Worm (Caenorhabditis elegans) whole organism, L1 larva: ENCODE results near the gene K10D11.5.

ENCODE experiments used
- nhr-11 ChIP-seq: fragments of 150-350 bp; optimal IDR thresholded peaks from 2 replicates; lab custom pipeline; 2014; ENCODE audit warnings: missing biosample characterization, missing genetic modification characterization
- rnt-1 ChIP-seq: sonication (generic microtip); optimal IDR thresholded peaks from 2 replicates; lab custom pipeline; 2016; ENCODE audit warnings: mild to moderate bottlenecking, missing genetic modification characterization, moderate library complexity, missing compliant biosample characterization
- unc-130 ChIP-seq: fragments of 150-350 bp; optimal IDR thresholded peaks from 2 replicates; lab custom pipeline; 2017; ENCODE audit warnings: missing biosample characterization, missing genetic modification characterization, inconsistent platforms
- unc-62 ChIP-seq: fragments of 150-350 bp; optimal IDR thresholded peaks from 2 replicates; lab custom pipeline; 2014; ENCODE audit warnings: missing biosample characterization, missing genetic modification reagents, missing genetic modification characterization

DNA sequence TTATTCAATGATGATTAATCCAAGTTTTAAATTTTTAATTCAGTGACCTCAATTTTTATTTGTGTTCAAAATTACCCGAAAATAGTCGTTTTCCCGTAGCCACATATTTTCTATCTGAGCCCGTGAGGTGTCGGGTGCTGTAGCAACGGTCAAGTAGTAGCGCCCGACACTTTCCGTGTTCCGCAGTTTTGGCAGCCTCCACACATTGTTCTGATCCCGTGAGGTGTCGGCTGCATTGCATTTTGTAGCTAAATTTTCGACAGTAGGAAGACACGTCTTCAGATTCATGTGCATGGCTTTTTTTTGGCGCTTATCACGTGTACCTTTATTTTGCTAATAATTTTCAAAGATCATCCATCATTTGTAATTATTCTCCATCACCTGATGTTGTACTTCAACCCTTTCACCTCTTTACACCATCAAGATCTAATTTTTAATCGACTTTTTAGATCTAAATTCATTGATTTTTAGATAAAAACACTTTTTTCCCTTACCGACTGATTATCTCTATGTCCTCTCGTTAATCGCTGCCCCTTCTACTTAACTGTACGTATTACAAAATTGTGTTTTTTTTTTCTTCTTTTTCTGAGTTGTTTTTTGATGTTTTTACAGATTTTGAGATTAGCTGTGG is 22.2 kb upstream of the K10D11.5 start:
- TF ChIP-seq unc-130 (tag; lab: Kevin White, UChicago) (no peak), nhr-11 (no peak), unc-62 (GFP tag; lab: Kevin White, UChicago) (no peak), rnt-1 (tag; lab: Kevin White, UChicago) (no peak)
